4 fruit fly cellular contexts compared by ENCODE assay signal in genomic region chr3R:13716827-13717226, dm6.
TF ChIP-seq lines count a peak whose summit lies in the region.

No protein-coding gene starts in this region.

- no peak for TF ChIP-seq CTCF in whole organism, embryonic (GFP tag; optimal IDR thresholded peaks at IDR 0.05; lab: Kevin White, UChicago)

TF ChIP-seq in whole organism, embryonic, 481 proteins besides CTCF, POLR2A, EP300 and RAD21 (continues in another document):
- TF ChIP-seq HLH3B (GFP tag; IDR thresholded peaks at IDR 0.05; lab: Robert Waterston, UW), result peak; percentile 60
- TF ChIP-seq Hr51 (GFP tag; optimal IDR thresholded peaks at IDR 0.05; lab: Kevin White, UChicago), result peak in 1 of 2 experiments; percentile 16
- no peak for TF ChIP-seq br (optimal IDR thresholded peaks at IDR 0.05; lab: Kevin White, UChicago)
- no peak for TF ChIP-seq E2f2 (GFP tag; IDR thresholded peaks at IDR 0.05; lab: Robert Waterston, UW)
- TF ChIP-seq eve (GFP tag; optimal IDR thresholded peaks at IDR 0.05; lab: Kevin White, UChicago), result no peak
- TF ChIP-seq gt (GFP tag; IDR thresholded peaks at IDR 0.05; lab: Robert Waterston, UW), result peak; percentile 27; the same call in 1 of the 2 replicates
- peak; percentile 94 for TF ChIP-seq Drgx (GFP tag; IDR thresholded peaks at IDR 0.05; lab: Robert Waterston, UW)
- TF ChIP-seq sd (tag; optimal IDR thresholded peaks at IDR 0.05; lab: Kevin White, UChicago), result no peak
- no peak for TF ChIP-seq Atf6 (GFP tag; IDR thresholded peaks at IDR 0.05; lab: Robert Waterston, UW)
- TF ChIP-seq crc (GFP tag; optimal IDR thresholded peaks at IDR 0.05; lab: Kevin White, UChicago), result no peak
- TF ChIP-seq pita (GFP tag; optimal IDR thresholded peaks at IDR 0.05; lab: Kevin White, UChicago), result no peak
- TF ChIP-seq Camta (GFP tag; optimal IDR thresholded peaks at IDR 0.05; lab: Kevin White, UChicago), result no peak
- no peak for TF ChIP-seq pho (GFP tag; optimal IDR thresholded peaks at IDR 0.05; lab: Kevin White, UChicago)
- TF ChIP-seq CG7556 (GFP tag; optimal IDR thresholded peaks at IDR 0.05; lab: Kevin White, UChicago), result peak; percentile 27
- peak; percentile 18; the same call in 1 of the 3 replicates for TF ChIP-seq zfh1 (GFP tag; IDR thresholded peaks at IDR 0.05; lab: Robert Waterston, UW)
- 0 out of 3 replicates have a peak, but pooled peaks have one; percentile 24 for TF ChIP-seq Optix (GFP tag; IDR thresholded peaks at IDR 0.05; lab: Robert Waterston, UW)
- no peak for TF ChIP-seq Stat92E (GFP tag; optimal IDR thresholded peaks at IDR 0.05; lab: Kevin White, UChicago)
- TF ChIP-seq Med (GFP tag; lab: Kevin White, UChicago), result peak; percentile 95
- TF ChIP-seq Rx (GFP tag; IDR thresholded peaks at IDR 0.05; lab: Robert Waterston, UW), result peak; percentile 23; the same call in 1 of the 2 replicates
- no peak for TF ChIP-seq twi (tag; optimal IDR thresholded peaks at IDR 0.05; lab: Kevin White, UChicago)
- peak; percentile 44 for TF ChIP-seq pb (GFP tag; optimal IDR thresholded peaks at IDR 0.05; lab: Kevin White, UChicago)
- TF ChIP-seq Oli (tag; optimal IDR thresholded peaks at IDR 0.05; lab: Kevin White, UChicago), result peak; percentile 11
- TF ChIP-seq Eip74EF (GFP tag; optimal IDR thresholded peaks at IDR 0.05; lab: Kevin White, UChicago), result peak in 1 of 2 experiments; percentile 17

TF ChIP-seq in whole organism, prepupa, 60 proteins besides CTCF, POLR2A, EP300 and RAD21 (continues in another document):
- TF ChIP-seq svp (GFP tag; lab: Kevin White, UChicago), result peak; percentile 73
- peak; percentile 87 for TF ChIP-seq CG6276 (GFP tag; optimal IDR thresholded peaks at IDR 0.05; lab: Kevin White, UChicago)
- peak; percentile 86 for TF ChIP-seq CG11294 (GFP tag; IDR thresholded peaks at IDR 0.05; lab: Robert Waterston, UW)
- TF ChIP-seq CG16779 (tag; optimal IDR thresholded peaks at IDR 0.05; lab: Kevin White, UChicago), result peak; percentile 66
- peak; percentile 57 for TF ChIP-seq CG8632 (GFP tag; optimal IDR thresholded peaks at IDR 0.05; lab: Kevin White, UChicago)
- peak; percentile 57 for TF ChIP-seq CG31627 (GFP tag; optimal IDR thresholded peaks at IDR 0.05; lab: Kevin White, UChicago)
- peak; percentile 90 to 91 for TF ChIP-seq ss (GFP tag; optimal IDR thresholded peaks at IDR 0.05; lab: Kevin White, UChicago)
- peak; percentile 4 for TF ChIP-seq fd85E (GFP tag; optimal IDR thresholded peaks at IDR 0.05; lab: Kevin White, UChicago)
- TF ChIP-seq Hr38 (GFP tag; optimal IDR thresholded peaks at IDR 0.05; lab: Kevin White, UChicago), result peak; percentile 64
- peak; percentile 66 for TF ChIP-seq fd59A (GFP tag; optimal IDR thresholded peaks at IDR 0.05; lab: Kevin White, UChicago)
- peak; percentile 56 for TF ChIP-seq CG8319 (GFP tag; optimal IDR thresholded peaks at IDR 0.05; lab: Kevin White, UChicago)
- TF ChIP-seq Gug (GFP tag; IDR thresholded peaks at IDR 0.05; lab: Robert Waterston, UW), result peak; percentile 92
- peak; percentile 68 for TF ChIP-seq CG7368 (GFP tag; optimal IDR thresholded peaks at IDR 0.05; lab: Kevin White, UChicago)
- no peak for TF ChIP-seq vri (GFP tag; optimal IDR thresholded peaks at IDR 0.05; lab: Kevin White, UChicago)
- TF ChIP-seq Lpt (GFP tag; optimal IDR thresholded peaks at IDR 0.05; lab: Kevin White, UChicago), result peak; percentile 86
- peak; percentile 87 for TF ChIP-seq CG4318 (GFP tag; optimal IDR thresholded peaks at IDR 0.05; lab: Kevin White, UChicago)
- TF ChIP-seq CG3032 (tag; optimal IDR thresholded peaks at IDR 0.05; lab: Kevin White, UChicago), result peak; percentile 75
- peak; percentile 64 for TF ChIP-seq spab (GFP tag; optimal IDR thresholded peaks at IDR 0.05; lab: Kevin White, UChicago)
- TF ChIP-seq CG11902 (GFP tag; optimal IDR thresholded peaks at IDR 0.05; lab: Kevin White, UChicago), result peak; percentile 30
- no peak for TF ChIP-seq Blimp-1 (GFP tag; optimal IDR thresholded peaks at IDR 0.05; lab: Kevin White, UChicago)
- TF ChIP-seq Eip93F (GFP tag; optimal IDR thresholded peaks at IDR 0.05; lab: Kevin White, UChicago), result no peak
- peak; percentile 82 for TF ChIP-seq achi (GFP tag; optimal IDR thresholded peaks at IDR 0.05; lab: Kevin White, UChicago)
- peak; percentile 88 for TF ChIP-seq Eip75B (GFP tag; optimal IDR thresholded peaks at IDR 0.05; lab: Kevin White, UChicago)
- TF ChIP-seq Met (GFP tag; optimal IDR thresholded peaks at IDR 0.05; lab: Kevin White, UChicago), result peak; percentile 56

TF ChIP-seq in whole organism, pupa, 21 proteins besides CTCF, POLR2A, EP300 and RAD21:
- TF ChIP-seq fd96Ca (GFP tag; IDR thresholded peaks at IDR 0.05; lab: Robert Waterston, UW) (peak; percentile 96), CG13204 (GFP tag; optimal IDR thresholded peaks at IDR 0.05; lab: Kevin White, UChicago) (peak; percentile 52), rn (GFP tag; IDR thresholded peaks at IDR 0.05; lab: Robert Waterston, UW) (peak; percentile 89), Snoo (tag; optimal IDR thresholded peaks at IDR 0.05; lab: Kevin White, UChicago) (peak; percentile 22), CG4496 (GFP tag; IDR thresholded peaks at IDR 0.05; lab: Robert Waterston, UW) (peak; percentile 96), Ets98B (GFP tag; IDR thresholded peaks at IDR 0.05; lab: Robert Waterston, UW) (peak; percentile 96), EcR (GFP tag; optimal IDR thresholded peaks at IDR 0.05; lab: Kevin White, UChicago) (no peak), CG34367 (tag; optimal IDR thresholded peaks at IDR 0.05; lab: Kevin White, UChicago) (peak; percentile 68), CG32121 (GFP tag; IDR thresholded peaks at IDR 0.05; lab: Robert Waterston, UW) (peak; percentile 95), CG10348 (GFP tag; IDR thresholded peaks at IDR 0.05; lab: Robert Waterston, UW) (peak; percentile 79), CG8159 (tag; optimal IDR thresholded peaks at IDR 0.05; lab: Kevin White, UChicago) (peak; percentile 68), gl (tag; optimal IDR thresholded peaks at IDR 0.05; lab: Kevin White, UChicago) (peak; percentile 45), CG9948 (tag; optimal IDR thresholded peaks at IDR 0.05; lab: Kevin White, UChicago) (peak; percentile 66), CG8301 (tag; optimal IDR thresholded peaks at IDR 0.05; lab: Kevin White, UChicago) (peak; percentile 88), CG17806 (tag; optimal IDR thresholded peaks at IDR 0.05; lab: Kevin White, UChicago) (peak; percentile 77), CG15710 (tag; optimal IDR thresholded peaks at IDR 0.05; lab: Kevin White, UChicago) (peak; percentile 75), D1 (tag; optimal IDR thresholded peaks at IDR 0.05; lab: Kevin White, UChicago) (no peak), CG12605 (GFP tag; IDR thresholded peaks at IDR 0.05; lab: Robert Waterston, UW) (peak; percentile 82), CG14655 (GFP tag; optimal IDR thresholded peaks at IDR 0.05; lab: Kevin White, UChicago) (peak; percentile 89), Pif1B (GFP tag; optimal IDR thresholded peaks at IDR 0.05; lab: Kevin White, UChicago) (peak; percentile 94), Pif1A (GFP tag; optimal IDR thresholded peaks at IDR 0.05; lab: Kevin White, UChicago) (peak; percentile 97)

TF ChIP-seq in whole organism, wandering third instar larva, 38 proteins besides CTCF, POLR2A, EP300 and RAD21:
- no peak for TF ChIP-seq dmrt93B (GFP tag; optimal IDR thresholded peaks at IDR 0.05; lab: Kevin White, UChicago)
- peak in 1 of 2 experiments; percentile 54 for TF ChIP-seq foxo (GFP tag; optimal IDR thresholded peaks at IDR 0.05; lab: Kevin White, UChicago)
- peak; percentile 42 for TF ChIP-seq Hnf4 (GFP tag; optimal IDR thresholded peaks at IDR 0.05; lab: Kevin White, UChicago)
- TF ChIP-seq pan (optimal IDR thresholded peaks at IDR 0.05; lab: Kevin White, UChicago), result no peak
- TF ChIP-seq HLH106 (tag; optimal IDR thresholded peaks at IDR 0.05; lab: Kevin White, UChicago), result peak; percentile 27
- TF ChIP-seq ey (GFP tag; optimal IDR thresholded peaks at IDR 0.05; lab: Kevin White, UChicago), result peak; percentile 33
- TF ChIP-seq Mio (GFP tag; optimal IDR thresholded peaks at IDR 0.05; lab: Kevin White, UChicago), result no peak
- TF ChIP-seq lola (GFP tag; optimal IDR thresholded peaks at IDR 0.05; lab: Kevin White, UChicago), result no peak
- TF ChIP-seq OdsH (GFP tag; optimal IDR thresholded peaks at IDR 0.05; lab: Kevin White, UChicago), result peak; percentile 12
- TF ChIP-seq CG32264 (GFP tag; optimal IDR thresholded peaks at IDR 0.05; lab: Kevin White, UChicago), result peak; percentile 26
- no peak for TF ChIP-seq Jra (GFP tag; optimal IDR thresholded peaks at IDR 0.05; lab: Kevin White, UChicago)
- peak; percentile 76 for TF ChIP-seq fru (GFP tag; optimal IDR thresholded peaks at IDR 0.05; lab: Kevin White, UChicago)
- TF ChIP-seq Vsx2 (GFP tag; optimal IDR thresholded peaks at IDR 0.05; lab: Kevin White, UChicago; ENCODE audit: partially characterized antibody), result no peak
- TF ChIP-seq h (GFP tag; optimal IDR thresholded peaks at IDR 0.05; lab: Kevin White, UChicago), result peak; percentile 36
- no peak for TF ChIP-seq dl (GFP tag; optimal IDR thresholded peaks at IDR 0.05; lab: Kevin White, UChicago; ENCODE audit: insufficient read depth in 1 of 2, partially characterized antibody in 2 of 2)
- peak; percentile 51 for TF ChIP-seq br (GFP tag; optimal IDR thresholded peaks at IDR 0.05; lab: Kevin White, UChicago)
- peak; percentile 56 for TF ChIP-seq woc (GFP tag; optimal IDR thresholded peaks at IDR 0.05; lab: Kevin White, UChicago)
- TF ChIP-seq rgr (GFP tag; optimal IDR thresholded peaks at IDR 0.05; lab: Kevin White, UChicago), result peak; percentile 40

Comparison
In these comparisons a context has a peak if more than half of its experiments do, and no peak if none do; other contexts are left out.
1. Of the 7 proteins assayed by ChIP-seq in both whole organism, embryonic and whole organism, prepupa: peak only in whole organism, embryonic: Blimp-1; only in whole organism, prepupa: CG16779, Hr39 and Lpt; in both: Gug and Sox102F; in neither: 1.